Fruit fly (Drosophila melanogaster) whole organism, wandering third instar larva: ENCODE measurements around the gene CG13314.

Experiments
- Abd-B ChIP-seq: fragments of >200 bp; optimal IDR thresholded peaks from 2 replicates; lab custom pipeline; 2017; ENCODE audit warnings: missing biosample characterization, missing genetic modification characterization
- CG32264 ChIP-seq: fragments of 200-800 bp; sonication (Bioruptor generic); optimal IDR thresholded peaks from 2 replicates; lab custom pipeline; 2016; ENCODE audit warnings: missing biosample characterization, missing genetic modification characterization
- CG9705 ChIP-seq: fragments of 200-800 bp; sonication (Bioruptor generic); optimal IDR thresholded peaks from 2 replicates; lab custom pipeline; 2018; ENCODE audit warnings: missing biosample characterization, mild to moderate bottlenecking, missing genetic modification characterization
- CrebA ChIP-seq: fragments of 200-800 bp; sonication (Bioruptor generic); optimal IDR thresholded peaks from 2 replicates; lab custom pipeline; 2016; ENCODE audit warnings: missing biosample characterization, mild to moderate bottlenecking, missing genetic modification characterization, borderline replicate concordance
- Dfd ChIP-seq: fragments of >200 bp; optimal IDR thresholded peaks from 2 replicates; lab custom pipeline; 2017; ENCODE audit warnings: missing biosample characterization, missing genetic modification characterization
- Dif ChIP-seq: fragments of 200-275, 200-300 bp; sonication (Bioruptor generic); optimal IDR thresholded peaks from 2 replicates; lab custom pipeline; 2018; ENCODE audit warnings: missing biosample characterization, missing genetic modification characterization; ENCODE audit not compliant: partially characterized antibody
- GATAd ChIP-seq: sonication (Bioruptor generic); optimal IDR thresholded peaks from 2 replicates; lab custom pipeline; 2016; ENCODE audit warnings: missing biosample characterization, missing genetic modification characterization
- HLH106 ChIP-seq: fragments of 200-800 bp; optimal IDR thresholded peaks from 3 replicates; lab custom pipeline; 2019; ENCODE audit warnings: missing biosample characterization, mild to moderate bottlenecking, missing genetic modification characterization, moderate library complexity
- Hnf4 ChIP-seq: fragments of 200-800 bp; sonication (Bioruptor generic); optimal IDR thresholded peaks from 2 replicates; lab custom pipeline; 2016; ENCODE audit warnings: missing biosample characterization, mild to moderate bottlenecking, missing genetic modification characterization
- Hr78 ChIP-seq: fragments of >200 bp; optimal IDR thresholded peaks from 2 replicates; lab custom pipeline; 2017; ENCODE audit warnings: missing biosample characterization, missing genetic modification characterization
- Hr83 ChIP-seq: fragments of 200-300 bp; sonication (Bioruptor generic); optimal IDR thresholded peaks from 2 replicates; lab custom pipeline; 2016; ENCODE audit warnings: missing biosample characterization, mild to moderate bottlenecking, missing genetic modification characterization, moderate library complexity; ENCODE audit not compliant: poor library complexity, severe bottlenecking
- Jra ChIP-seq: sonication (Bioruptor generic); optimal IDR thresholded peaks from 2 replicates; lab custom pipeline; 2016; ENCODE audit warnings: missing biosample characterization, missing genetic modification characterization
- Mio ChIP-seq: sonication (Bioruptor generic); optimal IDR thresholded peaks from 2 replicates; lab custom pipeline; 2016; ENCODE audit warnings: missing biosample characterization, missing genetic modification characterization
- Myc ChIP-seq: fragments of >200 bp; optimal IDR thresholded peaks from 2 replicates; lab custom pipeline; 2017
- N ChIP-seq: fragments of >200 bp; optimal IDR thresholded peaks from 2 replicates; lab custom pipeline; 2018; ENCODE audit warnings: missing biosample characterization, missing external identifiers, missing genetic modification characterization
- OdsH ChIP-seq: fragments of 200-800 bp; sonication (Bioruptor generic); optimal IDR thresholded peaks from 2 replicates; lab custom pipeline; 2016; ENCODE audit warnings: missing biosample characterization, mild to moderate bottlenecking, missing genetic modification characterization
- Rel ChIP-seq, 2 experiments: fragments of 200-800 bp; sonication (Bioruptor generic) in 1 of 2; optimal IDR thresholded peaks; 2 replicates in 1 of 2; 3 replicates in 1 of 2; lab custom pipeline; 2016 to 2019; ENCODE audit warnings: mild to moderate bottlenecking in 2 of 2, missing biosample characterization in 2 of 2, missing genetic modification characterization in 2 of 2, moderate library complexity in 1 of 2
- Sp1 ChIP-seq: fragments of 200-800 bp; sonication (Bioruptor generic); optimal IDR thresholded peaks from 3 replicates; lab custom pipeline; 2019; ENCODE audit warnings: missing biosample characterization, mild to moderate bottlenecking, missing genetic modification characterization, moderate library complexity
- Vsx2 ChIP-seq: fragments of 200-300, 225-300 bp; sonication (Bioruptor generic); optimal IDR thresholded peaks from 2 replicates; lab custom pipeline; 2018; ENCODE audit warnings: missing biosample characterization, missing genetic modification characterization; ENCODE audit not compliant: partially characterized antibody
- br ChIP-seq: fragments of 200-800 bp; sonication (Bioruptor generic); optimal IDR thresholded peaks from 2 replicates; lab custom pipeline; 2016; ENCODE audit warnings: missing biosample characterization, missing genetic modification characterization
- brk ChIP-seq: fragments of 200-800 bp; sonication (Bioruptor generic); optimal IDR thresholded peaks from 2 replicates; lab custom pipeline; 2016; ENCODE audit warnings: missing biosample characterization, mild to moderate bottlenecking, missing genetic modification characterization
- dl ChIP-seq, 2 experiments: fragments of 175-275, 200-275 bp in 1 of 2; fragments of 200-275 bp in 1 of 2; sonication (Bioruptor generic); optimal IDR thresholded peaks; lab custom pipeline; 2018; ENCODE audit warnings: mild to moderate bottlenecking in 2 of 2, missing biosample characterization in 2 of 2, missing genetic modification characterization in 2 of 2, moderate library complexity in 2 of 2; ENCODE audit not compliant: partially characterized antibody in 2 of 2, insufficient read depth in 1 of 2
- dmrt93B ChIP-seq: fragments of 200-800 bp; sonication (Bioruptor generic); optimal IDR thresholded peaks from 2 replicates; lab custom pipeline; 2018; ENCODE audit warnings: missing biosample characterization, mild to moderate bottlenecking, missing genetic modification characterization
- dsf ChIP-seq: sonication (Bioruptor generic); optimal IDR thresholded peaks from 2 replicates; lab custom pipeline; 2016; ENCODE audit warnings: missing biosample characterization, missing genetic modification characterization, borderline replicate concordance
- ey ChIP-seq: fragments of 200-800 bp; sonication (Bioruptor generic); optimal IDR thresholded peaks from 2 replicates; lab custom pipeline; 2016; ENCODE audit warnings: missing biosample characterization, missing genetic modification characterization
- foxo ChIP-seq, 2 experiments: fragments of 200-800 bp; sonication (Bioruptor generic); optimal IDR thresholded peaks; 2 replicates in 1 of 2; 3 replicates in 1 of 2; lab custom pipeline; 2016 to 2017; ENCODE audit warnings: missing biosample characterization in 2 of 2, missing genetic modification characterization in 2 of 2
- fru ChIP-seq: fragments of 200-800 bp; sonication (Bioruptor generic); optimal IDR thresholded peaks from 3 replicates; lab custom pipeline; 2016; ENCODE audit warnings: missing biosample characterization, mild to moderate bottlenecking, missing genetic modification characterization
- h ChIP-seq: fragments of 200-800 bp; sonication (Bioruptor generic); optimal IDR thresholded peaks from 3 replicates; lab custom pipeline; 2016; ENCODE audit warnings: missing biosample characterization, mild to moderate bottlenecking, missing genetic modification characterization
- jim ChIP-seq: fragments of 175-275, 200-325 bp; sonication (Bioruptor generic); optimal IDR thresholded peaks from 2 replicates; lab custom pipeline; 2016; ENCODE audit warnings: missing biosample characterization, mild to moderate bottlenecking, missing genetic modification characterization
- lola ChIP-seq: fragments of >200 bp; optimal IDR thresholded peaks from 2 replicates; lab custom pipeline; 2017; ENCODE audit warnings: missing biosample characterization, missing genetic modification characterization
- pan ChIP-seq: fragments of >200 bp; optimal IDR thresholded peaks from 2 replicates; lab custom pipeline; 2017
- psq ChIP-seq: fragments of 200-800 bp; sonication (Bioruptor generic); optimal IDR thresholded peaks from 3 replicates; lab custom pipeline; 2017; ENCODE audit warnings: missing biosample characterization, mild to moderate bottlenecking, missing genetic modification characterization, moderate library complexity
- rgr ChIP-seq: fragments of 200-800 bp; sonication (Bioruptor generic); optimal IDR thresholded peaks from 3 replicates; lab custom pipeline; 2016; ENCODE audit warnings: missing biosample characterization, mild to moderate bottlenecking, missing genetic modification characterization
- sage ChIP-seq: fragments of 200-800 bp; sonication (Bioruptor generic); optimal IDR thresholded peaks from 2 replicates; lab custom pipeline; 2016; ENCODE audit warnings: missing biosample characterization, mild to moderate bottlenecking, missing genetic modification characterization
- sv ChIP-seq: fragments of 200-800 bp; sonication (Bioruptor generic); optimal IDR thresholded peaks from 3 replicates; lab custom pipeline; 2016; ENCODE audit warnings: missing biosample characterization, missing genetic modification characterization
- tai ChIP-seq: sonication (Bioruptor generic); optimal IDR thresholded peaks from 2 replicates; lab custom pipeline; 2016; ENCODE audit warnings: missing biosample characterization, missing genetic modification characterization
- usp ChIP-seq: fragments of >200 bp; optimal IDR thresholded peaks from 2 replicates; lab custom pipeline; 2017; ENCODE audit warnings: missing biosample characterization, missing genetic modification characterization
- woc ChIP-seq: sonication (Bioruptor generic); optimal IDR thresholded peaks from 2 replicates; lab custom pipeline; 2016; ENCODE audit warnings: missing biosample characterization, mild to moderate bottlenecking, missing genetic modification characterization

Gene CG13314

dm6 chr3L:8985132-8985847 is 3.7 kb downstream of the CG13314 start (continued):
- TF ChIP-seq N (GFP tag; lab: Kevin White, UChicago) = no peak
- TF ChIP-seq Hr78 = no peak
- TF ChIP-seq lola (GFP tag; lab: Kevin White, UChicago) = no peak

dm6 chr3L:8985848-8986320 is 4.3 kb downstream of the CG13314 start, which contains the start of gene Galk:
Gene Galk, minus strand, starts transcription at chr3L:8986091.
- TF ChIP-seq psq (GFP tag; lab: Kevin White, UChicago) (no peak), jim (no peak), pan (lab: Kevin White, UChicago) (no peak), foxo (GFP tag; optimal IDR thresholded peaks at IDR 0.05; lab: Kevin White, UChicago) (no peak), fru (GFP tag; lab: Kevin White, UChicago) (peak; percentile 3), dl (GFP tag; optimal IDR thresholded peaks at IDR 0.05; lab: Kevin White, UChicago; ENCODE audit: insufficient read depth in 1 of 2, partially characterized antibody in 2 of 2) (no peak), ey (no peak), CG9705 (GFP tag; lab: Kevin White, UChicago) (no peak), OdsH (GFP tag; lab: Kevin White, UChicago) (peak; percentile 32), Dfd (no peak), Hr78 (no peak), woc (GFP tag; lab: Kevin White, UChicago) (no peak), Abd-B (GFP tag; lab: Kevin White, UChicago) (no peak), Myc (no peak), N (GFP tag; lab: Kevin White, UChicago) (no peak), Dif (GFP tag; lab: Kevin White, UChicago) (peak; percentile 18), dmrt93B (GFP tag; lab: Kevin White, UChicago) (no peak), sv (GFP tag; lab: Kevin White, UChicago) (no peak), HLH106 (tag; lab: Kevin White, UChicago) (no peak), dsf (GFP tag; lab: Kevin White, UChicago) (no peak), rgr (no peak), h (no peak), GATAd (no peak), brk (GFP tag; lab: Kevin White, UChicago) (no peak), Rel (GFP tag; optimal IDR thresholded peaks at IDR 0.05; lab: Kevin White, UChicago) (no peak), Rel (tag; optimal IDR thresholded peaks at IDR 0.05; lab: Kevin White, UChicago) (no peak), usp (GFP tag; lab: Kevin White, UChicago) (no peak), CG32264 (no peak), Mio (GFP tag; lab: Kevin White, UChicago) (no peak), Jra (GFP tag; lab: Kevin White, UChicago) (no peak), Sp1 (GFP tag; lab: Kevin White, UChicago) (peak; percentile 25), CrebA (no peak), lola (GFP tag; lab: Kevin White, UChicago) (no peak), br (GFP tag; lab: Kevin White, UChicago) (no peak), Vsx2 (GFP tag; lab: Kevin White, UChicago) (no peak), Hr83 (GFP tag; lab: Kevin White, UChicago) (peak; percentile 41), Hnf4 (no peak), sage (GFP tag; lab: Kevin White, UChicago) (no peak), tai (no peak)

dm6 chr3L:8986582-8986981 is 5.0 kb downstream of the CG13314 start, which contains the start of gene CG5068:
Gene CG5068, plus strand, starts transcription at chr3L:8986710.
- TF ChIP-seq Hr83 (GFP tag; lab: Kevin White, UChicago) (no peak), h (no peak), dsf (GFP tag; lab: Kevin White, UChicago) (no peak), Dif (GFP tag; lab: Kevin White, UChicago) (no peak), CG32264 (no peak), Vsx2 (GFP tag; lab: Kevin White, UChicago) (peak; percentile 40), Dfd (no peak), Rel (GFP tag; optimal IDR thresholded peaks at IDR 0.05; lab: Kevin White, UChicago) (no peak), Rel (tag; optimal IDR thresholded peaks at IDR 0.05; lab: Kevin White, UChicago) (peak; percentile 43), psq (GFP tag; lab: Kevin White, UChicago) (no peak)
- TF ChIP-seq, all 38 proteins: peak for 2
